Worm (Caenorhabditis elegans) whole organism, mixed stage, embryonic: ENCODE data around the gene ZC190.6.

Source experiments
- bed-3 ChIP-seq: fragments of 200-800 bp; sonication (Bioruptor generic); optimal IDR thresholded peaks from 3 replicates; lab custom pipeline; 2018; ENCODE audit warnings: mild to moderate bottlenecking, missing genetic modification characterization, moderate library complexity, missing compliant biosample characterization
- lsy-2 ChIP-seq: fragments of 150-350 bp; optimal IDR thresholded peaks from 2 replicates; lab custom pipeline; 2014; ENCODE audit warnings: missing biosample characterization, missing genetic modification characterization
- nhr-237 ChIP-seq: fragments of 150-350 bp; optimal IDR thresholded peaks from 2 replicates; lab custom pipeline; 2014; ENCODE audit warnings: missing biosample characterization, missing genetic modification characterization
- snpc-4 ChIP-seq: fragments of 150-350 bp; optimal IDR thresholded peaks from 2 replicates; lab custom pipeline; 2014; ENCODE audit warnings: missing biosample characterization, missing genetic modification characterization
- unc-120 ChIP-seq: sonication (generic microtip); optimal IDR thresholded peaks from 2 replicates; lab custom pipeline; 2017; ENCODE audit warnings: missing genetic modification characterization, missing compliant biosample characterization; ENCODE audit not compliant: poor library complexity, severe bottlenecking
- unc-62 ChIP-seq: fragments of 150-350 bp; optimal IDR thresholded peaks from 2 replicates; lab custom pipeline; 2014; ENCODE audit warnings: missing biosample characterization, missing genetic modification reagents, missing genetic modification characterization

ce11 chrV:8662056-8663006 is 14.8 kb downstream of the ZC190.6 start:
- TF ChIP-seq nhr-237 (tag; lab: Kevin White, UChicago): no peak
- no peak for TF ChIP-seq lsy-2 (tag; lab: Kevin White, UChicago)
- no peak for TF ChIP-seq bed-3 (GFP tag; lab: Kevin White, UChicago)
- TF ChIP-seq unc-62 (GFP tag; lab: Kevin White, UChicago): no peak
- no peak for TF ChIP-seq snpc-4 (tag; lab: Kevin White, UChicago)
- no peak for TF ChIP-seq unc-120 (tag; lab: Kevin White, UChicago)
